Fruit fly (Drosophila melanogaster) whole organism, embryonic: Measurements from ENCODE around the gene Rnb.

Experiments used
- Ada2b ChIP-seq: fragments of 200-800 bp; sonication (Bioruptor generic); IDR thresholded peaks from 2 replicates; pipeline ENCODE4 v1.3.6; 2022; ENCODE audit warnings: missing biosample characterization, missing genetic modification characterization
- Antp ChIP-seq: fragments of 200-800 bp; sonication (Bioruptor generic); optimal IDR thresholded peaks from 3 replicates; lab custom pipeline; 2016; ENCODE audit warnings: missing biosample characterization, missing genetic modification characterization
- CG10543 ChIP-seq: fragments of 200-800 bp; sonication (Bioruptor generic); optimal IDR thresholded peaks from 3 replicates; lab custom pipeline; 2017; ENCODE audit warnings: missing biosample characterization, mild to moderate bottlenecking, missing genetic modification characterization, moderate library complexity
- CG12155 ChIP-seq: fragments of 200-800 bp; sonication (Bioruptor generic); optimal IDR thresholded peaks from 3 replicates; lab custom pipeline; 2016; ENCODE audit warnings: missing biosample characterization, missing genetic modification characterization
- CG1233 ChIP-seq: fragments of 200-800 bp; sonication (Bioruptor generic); optimal IDR thresholded peaks from 4 replicates; lab custom pipeline; 2018; ENCODE audit warnings: missing biosample characterization, mild to moderate bottlenecking, missing genetic modification characterization
- CG12942 ChIP-seq: fragments of 200-800 bp; sonication (Bioruptor generic); optimal IDR thresholded peaks from 3 replicates; lab custom pipeline; 2016; ENCODE audit warnings: missing biosample characterization, missing genetic modification characterization
- CG13123 ChIP-seq: fragments of 200-800 bp; sonication (Bioruptor generic); optimal IDR thresholded peaks from 2 replicates; lab custom pipeline; 2016; ENCODE audit warnings: missing biosample characterization, missing genetic modification characterization
- CG17802 ChIP-seq: fragments of 200-800 bp; sonication (Bioruptor generic); optimal IDR thresholded peaks from 2 replicates; lab custom pipeline; 2018; ENCODE audit warnings: missing biosample characterization, mild to moderate bottlenecking, missing genetic modification characterization, moderate library complexity
- CG18476 ChIP-seq: fragments of 200-800 bp; sonication (Bioruptor generic); optimal IDR thresholded peaks from 2 replicates; lab custom pipeline; 2016; ENCODE audit warnings: missing biosample characterization, mild to moderate bottlenecking, missing genetic modification characterization
- CG18619 ChIP-seq: fragments of 200-800 bp; sonication (Bioruptor generic); optimal IDR thresholded peaks from 3 replicates; lab custom pipeline; 2017; ENCODE audit warnings: missing biosample characterization, mild to moderate bottlenecking, missing genetic modification characterization
- CG2678 ChIP-seq: fragments of 200-800 bp; sonication (Bioruptor generic); optimal IDR thresholded peaks from 3 replicates; lab custom pipeline; 2019; ENCODE audit warnings: missing biosample characterization, mild to moderate bottlenecking, missing genetic modification characterization, moderate library complexity
- CG2712 ChIP-seq: fragments of 200-800 bp; optimal IDR thresholded peaks from 3 replicates; lab custom pipeline; 2019; ENCODE audit warnings: missing biosample characterization, mild to moderate bottlenecking, missing genetic modification characterization, moderate library complexity
- CG2889 ChIP-seq: fragments of 200-800 bp; sonication (Bioruptor generic); IDR thresholded peaks from 3 replicates; pipeline ENCODE4 v1.3.6; 2022; ENCODE audit warnings: missing biosample characterization, missing genetic modification characterization
- CG30020 ChIP-seq: fragments of 200-800 bp; optimal IDR thresholded peaks from 2 replicates; lab custom pipeline; 2019; ENCODE audit warnings: missing biosample characterization, mild to moderate bottlenecking, missing genetic modification characterization, moderate library complexity
- CG34376 ChIP-seq: fragments of 200-800 bp; sonication (Bioruptor generic); optimal IDR thresholded peaks from 2 replicates; lab custom pipeline; 2018; ENCODE audit warnings: missing biosample characterization, mild to moderate bottlenecking, missing genetic modification characterization
- CG3847 ChIP-seq: fragments of 200-800 bp; sonication (Bioruptor generic); IDR thresholded peaks from 2 replicates; pipeline ENCODE4 v1.3.6; 2022; ENCODE audit warnings: missing biosample characterization, missing genetic modification characterization
- CG4424 ChIP-seq: fragments of 200-800 bp; sonication (Bioruptor generic); optimal IDR thresholded peaks from 3 replicates; lab custom pipeline; 2016; ENCODE audit warnings: missing biosample characterization, missing genetic modification characterization
- CG5245 ChIP-seq: fragments of 200-800 bp; sonication (Bioruptor generic); optimal IDR thresholded peaks from 3 replicates; lab custom pipeline; 2016; ENCODE audit warnings: missing biosample characterization, missing genetic modification characterization
- CG6175 ChIP-seq: fragments of 200-800 bp; sonication (Bioruptor generic); IDR thresholded peaks from 3 replicates; pipeline ENCODE4 v1.3.6; 2022; ENCODE audit warnings: missing biosample characterization, missing genetic modification characterization
- CG6813 ChIP-seq: fragments of 200-800 bp; sonication (Bioruptor generic); optimal IDR thresholded peaks from 2 replicates; lab custom pipeline; 2017; ENCODE audit warnings: missing biosample characterization, missing genetic modification characterization, mild to moderate bottlenecking, moderate library complexity, missing genetic modification reagents
- CG8765 ChIP-seq: fragments of 200-800 bp; sonication (Bioruptor generic); IDR thresholded peaks from 2 replicates; pipeline ENCODE4 v1.3.6; 2022; ENCODE audit warnings: missing biosample characterization, missing genetic modification characterization
- CG9727 ChIP-seq: fragments of 200-800 bp; sonication (Bioruptor generic); optimal IDR thresholded peaks from 3 replicates; lab custom pipeline; 2017; ENCODE audit warnings: missing biosample characterization, mild to moderate bottlenecking, missing genetic modification characterization
- CHES-1-like ChIP-seq: fragments of 200-800 bp; sonication (Bioruptor generic); optimal IDR thresholded peaks from 2 replicates; lab custom pipeline; 2016; ENCODE audit warnings: missing biosample characterization, missing genetic modification characterization
- Drgx ChIP-seq: fragments of 200-800 bp; sonication (Bioruptor generic); IDR thresholded peaks from 2 replicates; pipeline ENCODE4 v1.3.6; 2022; ENCODE audit warnings: missing biosample characterization, missing genetic modification characterization
- Eip74EF ChIP-seq, 2 experiments: fragments of 200-800 bp in 1 of 2; fragments of >200 bp in 1 of 2; sonication (Bioruptor generic) in 1 of 2; optimal IDR thresholded peaks; 2 replicates each; lab custom pipeline; 2017 to 2019; ENCODE audit warnings: missing biosample characterization in 2 of 2, missing genetic modification characterization in 2 of 2, mild to moderate bottlenecking in 1 of 2, moderate library complexity in 1 of 2
- Gsc ChIP-seq: fragments of 200-800 bp; sonication (Bioruptor generic); IDR thresholded peaks from 2 replicates; pipeline ENCODE4 v1.3.6; 2022; ENCODE audit warnings: missing biosample characterization, missing genetic modification characterization
- Gug ChIP-seq: fragments of 200-800 bp; sonication (Bioruptor generic); IDR thresholded peaks from 4 replicates; pipeline ENCODE4 v1.3.6; 2022; ENCODE audit warnings: missing biosample characterization, missing genetic modification characterization
- Hey ChIP-seq: fragments of 200-800 bp; sonication (Bioruptor generic); optimal IDR thresholded peaks from 3 replicates; lab custom pipeline; 2018; ENCODE audit warnings: missing biosample characterization, mild to moderate bottlenecking, missing genetic modification characterization
- Lpt ChIP-seq: fragments of >200 bp; optimal IDR thresholded peaks from 2 replicates; lab custom pipeline; 2018; ENCODE audit warnings: missing biosample characterization, missing genetic modification characterization
- Nf-YB ChIP-seq: fragments of 200-800 bp; sonication (Bioruptor generic); optimal IDR thresholded peaks from 3 replicates; lab custom pipeline; 2019; ENCODE audit warnings: missing biosample characterization, mild to moderate bottlenecking, missing genetic modification characterization, moderate library complexity
- Poxn ChIP-seq: fragments of 200-800 bp; sonication (Bioruptor generic); IDR thresholded peaks from 2 replicates; pipeline ENCODE4 v1.3.6; 2022; ENCODE audit warnings: missing biosample characterization, missing genetic modification characterization
- Ptx1 ChIP-seq: fragments of 200-800 bp; sonication (Bioruptor generic); IDR thresholded peaks from 2 replicates; pipeline ENCODE4 v1.3.6; 2022; ENCODE audit warnings: missing biosample characterization, missing genetic modification characterization
- Rfx ChIP-seq: fragments of 200-800 bp; sonication (Bioruptor generic); IDR thresholded peaks from 2 replicates; pipeline ENCODE4 v1.3.6; 2022; ENCODE audit warnings: missing biosample characterization, missing genetic modification characterization
- Xrp1 ChIP-seq: fragments of 200-800 bp; sonication (Bioruptor generic); IDR thresholded peaks from 2 replicates; pipeline ENCODE4 v1.3.6; 2022; ENCODE audit warnings: missing biosample characterization, missing genetic modification characterization
- bbx ChIP-seq: fragments of 200-800 bp; sonication (Bioruptor generic); IDR thresholded peaks from 2 replicates; pipeline ENCODE4 v1.3.6; 2022; ENCODE audit warnings: missing biosample characterization, missing genetic modification characterization; ENCODE audit not compliant: partially characterized antibody
- chm ChIP-seq: fragments of 200-800 bp; sonication (Bioruptor generic); IDR thresholded peaks from 2 replicates; pipeline ENCODE4 v1.3.6; 2022; ENCODE audit warnings: missing biosample characterization, missing genetic modification characterization
- crc ChIP-seq: fragments of 200-800 bp; sonication (Bioruptor generic); optimal IDR thresholded peaks from 2 replicates; lab custom pipeline; 2016; ENCODE audit warnings: missing biosample characterization, missing genetic modification characterization
- dmrt11E ChIP-seq: fragments of 200-800 bp; sonication (Bioruptor generic); optimal IDR thresholded peaks from 3 replicates; lab custom pipeline; 2018; ENCODE audit warnings: missing biosample characterization, mild to moderate bottlenecking, missing genetic modification characterization, moderate library complexity
- gt ChIP-seq: fragments of 200-800 bp; sonication (Bioruptor generic); IDR thresholded peaks from 2 replicates; pipeline ENCODE4 v1.3.6; 2022; ENCODE audit warnings: missing biosample characterization, missing genetic modification characterization
- ham ChIP-seq: fragments of 200-800 bp; sonication (Bioruptor generic); IDR thresholded peaks from 2 replicates; pipeline ENCODE4 v1.3.6; 2022; ENCODE audit warnings: missing biosample characterization, missing genetic modification characterization
- insv ChIP-seq, 2 experiments: fragments of 200-800 bp; sonication (Bioruptor generic); optimal IDR thresholded peaks; 3 replicates each; lab custom pipeline; 2016 to 2018; ENCODE audit warnings: missing biosample characterization in 2 of 2, missing genetic modification characterization in 2 of 2
- jumu ChIP-seq: fragments of 200-800 bp; sonication (Bioruptor generic); optimal IDR thresholded peaks from 3 replicates; lab custom pipeline; 2016; ENCODE audit warnings: missing biosample characterization, missing genetic modification characterization
- kni ChIP-seq: fragments of 200-800 bp; sonication (Bioruptor generic); optimal IDR thresholded peaks from 3 replicates; lab custom pipeline; 2017; ENCODE audit warnings: mild to moderate bottlenecking, missing biosample characterization, missing genetic modification reagents, missing genetic modification characterization
- mam ChIP-seq: fragments of 200-800 bp; sonication (Bioruptor generic); optimal IDR thresholded peaks from 3 replicates; lab custom pipeline; 2016; ENCODE audit warnings: missing biosample characterization, missing genetic modification characterization
- repo ChIP-seq: fragments of 200-800 bp; sonication (Bioruptor generic); optimal IDR thresholded peaks from 2 replicates; lab custom pipeline; 2016; ENCODE audit warnings: missing biosample characterization, missing genetic modification characterization
- sna ChIP-seq: fragments of 200-800 bp; sonication (Bioruptor generic); IDR thresholded peaks from 2 replicates; pipeline ENCODE4 v1.3.6; 2022; ENCODE audit warnings: missing biosample characterization, missing genetic modification characterization; ENCODE audit not compliant: partially characterized antibody
- stc ChIP-seq: fragments of 200-800 bp; sonication (Bioruptor generic); IDR thresholded peaks from 2 replicates; pipeline ENCODE4 v1.3.6; 2022; ENCODE audit warnings: missing biosample characterization, missing genetic modification characterization
- stwl ChIP-seq: fragments of 200-800 bp; sonication (Bioruptor generic); optimal IDR thresholded peaks from 3 replicates; lab custom pipeline; 2018; ENCODE audit warnings: missing biosample characterization, mild to moderate bottlenecking, missing genetic modification characterization, moderate library complexity
- tna ChIP-seq: fragments of 200-800 bp; sonication (Bioruptor generic); IDR thresholded peaks from 2 replicates; pipeline ENCODE4 v1.3.6; 2022; ENCODE audit warnings: missing biosample characterization, missing genetic modification characterization; ENCODE audit not compliant: partially characterized antibody
- vvl ChIP-seq: fragments of 200-800 bp; sonication (Bioruptor generic); IDR thresholded peaks from 2 replicates; pipeline ENCODE4 v1.3.6; 2022; ENCODE audit warnings: missing biosample characterization, missing genetic modification characterization

The Rnb gene

DNA sequence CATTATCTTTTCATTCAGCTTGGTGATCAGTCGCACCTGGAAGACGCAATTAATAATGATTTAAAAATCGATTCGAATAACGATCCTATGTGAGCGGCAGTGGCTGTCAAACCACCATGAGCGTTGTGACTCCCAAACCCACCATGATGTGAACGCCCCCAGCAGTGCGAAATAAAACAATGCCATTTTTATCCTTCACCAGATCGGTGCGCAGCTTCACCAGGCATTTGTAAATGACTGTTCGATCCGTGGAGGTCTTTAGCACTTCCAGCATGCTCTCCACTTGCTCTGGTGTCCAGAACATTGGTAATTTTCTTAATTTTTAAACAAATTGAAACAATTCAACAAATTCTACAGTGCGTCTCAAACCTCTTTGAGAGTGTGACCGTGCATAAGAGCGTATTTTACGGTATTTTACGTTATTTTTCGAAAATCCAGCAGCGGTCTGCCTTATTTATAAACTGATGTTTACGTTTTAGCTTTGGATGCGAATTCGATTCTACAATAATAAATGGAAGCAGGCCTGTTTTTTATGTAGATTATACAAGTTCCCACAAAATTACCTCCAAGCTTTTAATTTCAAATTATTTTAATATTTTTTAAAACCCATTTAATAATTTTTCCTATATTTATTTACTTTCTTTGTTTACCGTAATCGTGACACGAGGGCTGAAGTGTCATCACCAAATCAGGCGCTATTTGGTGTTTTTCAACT is at the start of gene Rnb, which contains the start of gene Drice (continued):
- TF ChIP-seq CG2678 (tag; lab: Kevin White, UChicago) (no peak), Gug (GFP tag; lab: Robert Waterston, UW) (no peak; the same call in 3 of the 4 replicates), CG10543 (GFP tag; lab: Kevin White, UChicago) (no peak), insv (GFP tag; optimal IDR thresholded peaks at IDR 0.05; lab: Kevin White, UChicago) (peak in 1 of 2 experiments; percentile 10), Drgx (no peak), jumu (GFP tag; lab: Kevin White, UChicago) (no peak), CG30020 (tag; lab: Kevin White, UChicago) (no peak), Nf-YB (no peak), CG4424 (GFP tag; lab: Kevin White, UChicago) (peak; percentile 48), sna (GFP tag; lab: Robert Waterston, UW) (peak; percentile 74), CG1233 (GFP tag; lab: Kevin White, UChicago) (peak; percentile 63), mam (GFP tag; lab: Kevin White, UChicago) (no peak), Rfx (GFP tag; lab: Robert Waterston, UW) (peak; percentile 62), ham (GFP tag; lab: Robert Waterston, UW) (no peak), CG5245 (peak; percentile 6), CG18619 (GFP tag; lab: Kevin White, UChicago) (no peak), stwl (peak; percentile 6), Eip74EF (GFP tag; optimal IDR thresholded peaks at IDR 0.05; lab: Kevin White, UChicago) (no peak), CG34376 (GFP tag; lab: Kevin White, UChicago) (peak; percentile 32), CHES-1-like (GFP tag; lab: Kevin White, UChicago) (no peak), CG13123 (GFP tag; lab: Kevin White, UChicago) (peak; percentile 43), Antp (GFP tag; lab: Kevin White, UChicago) (no peak), dmrt11E (tag; lab: Kevin White, UChicago) (peak; percentile 49), Ada2b (GFP tag; lab: Robert Waterston, UW) (no peak), Xrp1 (GFP tag; lab: Robert Waterston, UW) (0 out of 2 replicates have a peak, but pooled peaks have one; percentile 50), CG18476 (GFP tag; lab: Kevin White, UChicago) (no peak), CG17802 (tag; lab: Kevin White, UChicago) (peak; percentile 95), repo (no peak), CG6813 (GFP tag; lab: Kevin White, UChicago) (peak; percentile 28), Ptx1 (GFP tag; lab: Robert Waterston, UW) (peak; percentile 55), Gsc (no peak), CG12942 (GFP tag; lab: Kevin White, UChicago) (no peak), CG3847 (GFP tag; lab: Robert Waterston, UW) (peak; percentile 51), CG2712 (tag; lab: Kevin White, UChicago) (peak; percentile 66), Lpt (GFP tag; lab: Kevin White, UChicago) (no peak), CG8765 (no peak), CG6175 (no peak), tna (GFP tag; lab: Robert Waterston, UW) (no peak; the same call in 1 of the 2 replicates), crc (GFP tag; lab: Kevin White, UChicago) (no peak), kni (GFP tag; lab: Kevin White, UChicago) (no peak), CG12155 (GFP tag; lab: Kevin White, UChicago) (no peak), stc (GFP tag; lab: Robert Waterston, UW) (no peak), CG2889 (GFP tag; lab: Robert Waterston, UW) (no peak), Hey (tag; lab: Kevin White, UChicago) (no peak), chm (GFP tag; lab: Robert Waterston, UW) (no peak), gt (GFP tag; lab: Robert Waterston, UW) (no peak), CG9727 (GFP tag; lab: Kevin White, UChicago) (peak; percentile 77), bbx (GFP tag; lab: Robert Waterston, UW) (peak; percentile 47; the same call in 1 of the 2 replicates), vvl (GFP tag; lab: Robert Waterston, UW) (peak; percentile 50), Poxn (no peak)
